Worm (Caenorhabditis elegans) whole organism, young adult: ENCODE data around the gene ins-16.

ENCODE experiments used
- B0336.3 ChIP-seq: fragments of 200-800 bp; sonication (Bioruptor generic); IDR thresholded peaks from 2 replicates; pipeline ENCODE4 v1.3.6; 2022; ENCODE audit warnings: missing genetic modification characterization, missing compliant biosample characterization
- D2030.7 ChIP-seq: fragments of 200-800 bp; sonication (Bioruptor generic); IDR thresholded peaks from 2 replicates; pipeline ENCODE4 v1.3.6; 2022; ENCODE audit warnings: missing genetic modification reagents, missing genetic modification characterization, missing compliant biosample characterization
- F10E7.11 ChIP-seq: sonication (generic microtip); optimal IDR thresholded peaks from 2 replicates; lab custom pipeline; 2017; ENCODE audit warnings: mild to moderate bottlenecking, missing genetic modification characterization, moderate library complexity, missing compliant biosample characterization
- F37B4.10 ChIP-seq: fragments of 200-800 bp; sonication (Bioruptor generic); IDR thresholded peaks from 2 replicates; pipeline ENCODE4 v1.3.6; 2022; ENCODE audit warnings: missing genetic modification characterization, missing compliant biosample characterization
- F39B2.1 ChIP-seq: fragments of 200-800 bp; sonication (Bioruptor generic); IDR thresholded peaks from 2 replicates; pipeline ENCODE4 v1.3.6; 2022; ENCODE audit warnings: missing genetic modification reagents, missing genetic modification characterization, missing compliant biosample characterization
- F49E8.2 ChIP-seq: sonication (generic microtip); optimal IDR thresholded peaks from 3 replicates; lab custom pipeline; 2017; ENCODE audit warnings: missing genetic modification characterization, mild to moderate bottlenecking, missing compliant biosample characterization, antibody characterized with exemption, moderate library complexity; ENCODE audit not compliant: insufficient read depth
- F52B5.7 ChIP-seq: sonication (generic microtip); optimal IDR thresholded peaks from 2 replicates; lab custom pipeline; 2016; ENCODE audit warnings: mild to moderate bottlenecking, missing genetic modification characterization, missing compliant biosample characterization
- F57A8.1 ChIP-seq: fragments of 200-800 bp; sonication (Bioruptor generic); optimal IDR thresholded peaks from 2 replicates; lab custom pipeline; 2018; ENCODE audit warnings: mild to moderate bottlenecking, missing genetic modification characterization, moderate library complexity, missing compliant biosample characterization
- T07F8.4 ChIP-seq: sonication (generic microtip); optimal IDR thresholded peaks from 2 replicates; lab custom pipeline; 2016; ENCODE audit warnings: mild to moderate bottlenecking, missing genetic modification characterization, moderate library complexity, missing compliant biosample characterization
- T26A5.8 ChIP-seq: sonication (generic microtip); optimal IDR thresholded peaks from 2 replicates; lab custom pipeline; 2016; ENCODE audit warnings: missing genetic modification characterization, missing compliant biosample characterization
- Y56A3A.18 ChIP-seq: fragments of 200-800 bp; sonication (Bioruptor generic); IDR thresholded peaks from 2 replicates; pipeline ENCODE4 v1.3.6; 2022; ENCODE audit warnings: missing genetic modification reagents, missing genetic modification characterization, missing compliant biosample characterization
- Y79H2A.3 ChIP-seq: fragments of 200-800 bp; sonication (Bioruptor generic); conservative IDR thresholded peaks from 2 replicates; pipeline ENCODE4 v1.3.6; 2022; ENCODE audit warnings: missing genetic modification reagents, missing genetic modification characterization, missing compliant biosample characterization
- ama-1 ChIP-seq, 3 experiments: fragments of 150-350 bp in 1 of 3; sonication (generic microtip) in 2 of 3; optimal IDR thresholded peaks; 2 replicates each; lab custom pipeline; 2014 to 2018; ENCODE audit warnings: missing biosample characterization in 2 of 3, missing genetic modification characterization in 2 of 3, missing genetic modification reagents in 2 of 3
- atf-7 ChIP-seq: sonication (generic microtip); optimal IDR thresholded peaks from 2 replicates; lab custom pipeline; 2017; ENCODE audit warnings: mild to moderate bottlenecking, missing genetic modification characterization, missing compliant biosample characterization
- athp-1 ChIP-seq: sonication (generic microtip); optimal IDR thresholded peaks from 2 replicates; lab custom pipeline; 2017; ENCODE audit warnings: mild to moderate bottlenecking, missing genetic modification characterization, missing compliant biosample characterization
- ccch-3 ChIP-seq: fragments of 200-800 bp; sonication (Bioruptor generic); optimal IDR thresholded peaks from 2 replicates; lab custom pipeline; 2018; ENCODE audit warnings: mild to moderate bottlenecking, missing genetic modification characterization, missing compliant biosample characterization
- cebp-2 ChIP-seq: fragments of 200-800 bp; sonication (Bioruptor generic); IDR thresholded peaks from 2 replicates; pipeline ENCODE4 v1.3.6; 2022; ENCODE audit warnings: missing genetic modification characterization, missing compliant biosample characterization
- ceh-27 ChIP-seq: fragments of 200-800 bp; sonication (Bioruptor generic); optimal IDR thresholded peaks from 2 replicates; lab custom pipeline; 2018; ENCODE audit warnings: mild to moderate bottlenecking, missing genetic modification characterization, moderate library complexity, missing compliant biosample characterization
- ceh-91 ChIP-seq: fragments of 200-800 bp; sonication (Bioruptor generic); IDR thresholded peaks from 2 replicates; pipeline ENCODE4 v1.3.6; 2022; ENCODE audit warnings: missing genetic modification reagents, missing genetic modification characterization, missing compliant biosample characterization
- chd-7 ChIP-seq: sonication (generic microtip); optimal IDR thresholded peaks from 2 replicates; lab custom pipeline; 2016; ENCODE audit warnings: mild to moderate bottlenecking, missing genetic modification characterization, moderate library complexity, missing compliant biosample characterization
- dpff-1 ChIP-seq: sonication (generic microtip); optimal IDR thresholded peaks from 2 replicates; lab custom pipeline; 2017; ENCODE audit warnings: mild to moderate bottlenecking, missing genetic modification characterization, missing compliant biosample characterization
- efl-1 ChIP-seq: fragments of 150-350 bp; optimal IDR thresholded peaks from 2 replicates; lab custom pipeline; 2014; ENCODE audit warnings: missing biosample characterization, missing genetic modification reagents, missing genetic modification characterization
- egl-18 ChIP-seq: fragments of 200-800 bp; sonication (Bioruptor generic); IDR thresholded peaks from 2 replicates; pipeline ENCODE4 v1.3.6; 2022; ENCODE audit warnings: missing genetic modification reagents, missing genetic modification characterization, missing compliant biosample characterization
- egl-44 ChIP-seq: fragments of 200-800 bp; sonication (Bioruptor generic); IDR thresholded peaks from 2 replicates; pipeline ENCODE4 v1.3.6; 2022; ENCODE audit warnings: missing genetic modification reagents, missing genetic modification characterization, missing compliant biosample characterization
- egrh-3 ChIP-seq: fragments of 200-800 bp; sonication (Bioruptor generic); IDR thresholded peaks from 2 replicates; pipeline ENCODE4 v1.3.6; 2022; ENCODE audit warnings: missing genetic modification reagents, missing genetic modification characterization, missing compliant biosample characterization
- ekl-4 ChIP-seq: fragments of 200-800 bp; sonication (Bioruptor generic); IDR thresholded peaks from 2 replicates; pipeline ENCODE4 v1.3.6; 2022; ENCODE audit warnings: missing genetic modification reagents, missing genetic modification characterization, missing compliant biosample characterization
- hmg-1.2 ChIP-seq: fragments of 200-800 bp; sonication (Bioruptor generic); IDR thresholded peaks from 2 replicates; pipeline ENCODE4 v1.3.6; 2022; ENCODE audit warnings: missing genetic modification reagents, missing genetic modification characterization, missing compliant biosample characterization
- let-607 ChIP-seq, 2 experiments: fragments of 200-800 bp in 1 of 2; sonication (Bioruptor generic) in 1 of 2; sonication (generic microtip) in 1 of 2; optimal IDR thresholded peaks; 2 replicates each; lab custom pipeline; 2016 to 2018; ENCODE audit warnings: mild to moderate bottlenecking in 2 of 2, missing compliant biosample characterization in 2 of 2, missing genetic modification characterization in 2 of 2, moderate library complexity in 2 of 2, missing genotype in 1 of 2
- lin-35 ChIP-seq, 3 experiments: fragments of 150-350 bp in 2 of 3; sonication (generic microtip) in 1 of 3; optimal IDR thresholded peaks; 2 replicates each; lab custom pipeline; 2014 to 2018; ENCODE audit warnings: missing biosample characterization in 3 of 3, missing genetic modification characterization in 3 of 3, missing genetic modification reagents in 3 of 3
- lin-40 ChIP-seq: sonication (generic microtip); optimal IDR thresholded peaks from 2 replicates; lab custom pipeline; 2016; ENCODE audit warnings: missing genetic modification characterization, mild to moderate bottlenecking, missing compliant biosample characterization, missing genotype, missing genetic modification reagents
- lin-54 ChIP-seq: fragments of 200-800 bp; sonication (Bioruptor generic); optimal IDR thresholded peaks from 2 replicates; lab custom pipeline; 2018; ENCODE audit warnings: mild to moderate bottlenecking, missing genetic modification characterization, missing compliant biosample characterization
- madf-8 ChIP-seq: fragments of 200-800 bp; sonication (Bioruptor generic); conservative IDR thresholded peaks from 2 replicates; pipeline ENCODE4 v1.3.6; 2022; ENCODE audit warnings: missing genetic modification reagents, missing genetic modification characterization, missing compliant biosample characterization
- mcd-1 ChIP-seq: fragments of 200-800 bp; sonication (Bioruptor generic); IDR thresholded peaks from 2 replicates; pipeline ENCODE4 v1.3.6; 2022; ENCODE audit warnings: missing genetic modification reagents, missing genetic modification characterization, missing compliant biosample characterization
- mes-4 ChIP-seq: sonication (generic microtip); optimal IDR thresholded peaks from 2 replicates; lab custom pipeline; 2016; ENCODE audit warnings: missing genotype, missing genetic modification characterization, missing compliant biosample characterization
- nhr-179 ChIP-seq: sonication (generic microtip); optimal IDR thresholded peaks from 2 replicates; lab custom pipeline; 2016; ENCODE audit warnings: mild to moderate bottlenecking, missing genetic modification characterization, missing compliant biosample characterization
- nhr-27 ChIP-seq: fragments of 200-800 bp; sonication (Bioruptor generic); optimal IDR thresholded peaks from 2 replicates; lab custom pipeline; 2018; ENCODE audit warnings: mild to moderate bottlenecking, missing genetic modification characterization, moderate library complexity, missing compliant biosample characterization
- nhr-80 ChIP-seq: sonication (generic microtip); optimal IDR thresholded peaks from 2 replicates; lab custom pipeline; 2016; ENCODE audit warnings: missing genetic modification characterization, missing compliant biosample characterization
- pbrm-1 ChIP-seq: fragments of 200-800 bp; sonication (Bioruptor generic); IDR thresholded peaks from 2 replicates; pipeline ENCODE4 v1.3.6; 2022; ENCODE audit warnings: missing genetic modification reagents, missing genetic modification characterization, missing compliant biosample characterization
- rcor-1 ChIP-seq: fragments of 200-800 bp; sonication (Bioruptor generic); IDR thresholded peaks from 2 replicates; pipeline ENCODE4 v1.3.6; 2022; ENCODE audit warnings: missing genetic modification reagents, missing genetic modification characterization, missing compliant biosample characterization
- rec-8 ChIP-seq, 2 experiments: sonication (generic microtip); optimal IDR thresholded peaks; 2 replicates each; lab custom pipeline; 2016; ENCODE audit warnings: mild to moderate bottlenecking in 2 of 2, missing genetic modification characterization in 2 of 2, missing genetic modification reagents in 2 of 2, missing genotype in 2 of 2, missing biosample characterization in 1 of 2, missing compliant biosample characterization in 1 of 2, moderate library complexity in 1 of 2
- rpc-1 ChIP-seq, 2 experiments: fragments of 150-350 bp in 1 of 2; sonication (generic microtip) in 1 of 2; optimal IDR thresholded peaks; 2 replicates each; lab custom pipeline; 2014 to 2018; ENCODE audit warnings: missing biosample characterization in 1 of 2, missing genetic modification characterization in 1 of 2, missing genetic modification reagents in 1 of 2, missing genotype in 1 of 2
- snpc-1.1 ChIP-seq: sonication (generic microtip); optimal IDR thresholded peaks from 2 replicates; lab custom pipeline; 2017; ENCODE audit warnings: missing genetic modification characterization, mild to moderate bottlenecking, missing compliant biosample characterization, antibody characterized with exemption, moderate library complexity, missing genotype, missing genetic modification reagents; ENCODE audit not compliant: insufficient read depth
- sptf-2 ChIP-seq: fragments of 200-800 bp; sonication (Bioruptor generic); optimal IDR thresholded peaks from 2 replicates; lab custom pipeline; 2018; ENCODE audit warnings: mild to moderate bottlenecking, missing genetic modification characterization, missing compliant biosample characterization
- tbp1 ChIP-seq: fragments of 200-800 bp; sonication (Bioruptor generic); optimal IDR thresholded peaks from 2 replicates; lab custom pipeline; 2018; ENCODE audit warnings: mild to moderate bottlenecking, missing genetic modification characterization, missing compliant biosample characterization
- unc-130 ChIP-seq: sonication (generic microtip); optimal IDR thresholded peaks from 2 replicates; lab custom pipeline; 2016; ENCODE audit warnings: missing genetic modification reagents, missing genetic modification characterization, missing compliant biosample characterization
- xnd-1 ChIP-seq: sonication (generic microtip); optimal IDR thresholded peaks from 2 replicates; lab custom pipeline; 2016; ENCODE audit warnings: missing genotype, missing genetic modification reagents, missing genetic modification characterization, missing compliant biosample characterization
- zim-3 ChIP-seq: sonication (generic microtip); optimal IDR thresholded peaks from 2 replicates; lab custom pipeline; 2017; ENCODE audit warnings: mild to moderate bottlenecking, missing genetic modification characterization, moderate library complexity, missing compliant biosample characterization
- ztf-6 ChIP-seq: fragments of 200-800 bp; sonication (Bioruptor generic); IDR thresholded peaks from 2 replicates; pipeline ENCODE4 v1.3.6; 2022; ENCODE audit warnings: missing genetic modification reagents, missing genetic modification characterization, missing compliant biosample characterization

ins-16 gene

DNA sequence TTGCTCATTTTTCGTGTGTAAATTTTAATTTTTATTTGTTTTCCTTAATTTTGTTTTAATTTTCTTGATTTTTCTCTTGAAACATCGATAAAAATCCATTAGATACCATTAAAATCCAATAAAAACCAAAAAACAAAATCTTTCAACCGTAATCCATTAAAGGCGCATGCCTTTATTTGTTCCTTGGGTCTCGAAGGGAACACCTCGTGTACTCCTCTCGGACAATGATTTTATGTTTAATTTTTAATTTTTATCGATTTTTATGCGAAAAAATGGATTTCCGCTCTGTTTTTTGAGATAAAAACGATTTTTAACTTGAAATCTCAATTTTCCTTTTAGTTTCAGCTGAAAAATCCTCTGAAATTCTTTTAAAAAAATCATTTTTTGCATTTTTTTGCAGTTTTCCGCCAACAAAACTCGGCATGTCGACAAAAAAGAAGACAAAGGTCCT is 41.2 kb upstream of the ins-16 start, which contains the start of gene ppk-2:
Gene ppk-2, plus strand, starts transcription at position 401 of the 451 bp plus-strand sequence.
- TF ChIP-seq ceh-27 (GFP tag; lab: Kevin White, UChicago): no peak
- no peak for TF ChIP-seq mes-4 (tag; lab: Kevin White, UChicago)
- TF ChIP-seq rec-8 (tag; optimal IDR thresholded peaks at IDR 0.05; lab: Kevin White, UChicago): no peak
- TF ChIP-seq xnd-1 (tag; lab: Kevin White, UChicago): peak; percentile 93
- no peak for TF ChIP-seq hmg-1.2 (GFP tag; lab: Robert Waterston, UW)
- TF ChIP-seq atf-7 (tag; lab: Kevin White, UChicago): no peak
- no peak for TF ChIP-seq athp-1
- no peak for TF ChIP-seq F39B2.1
- TF ChIP-seq snpc-1.1 (tag; lab: Kevin White, UChicago): peak; percentile 16
- TF ChIP-seq D2030.7 (GFP tag; lab: Robert Waterston, UW): peak; percentile 71
- no peak for TF ChIP-seq unc-130 (GFP tag; lab: Kevin White, UChicago)
- no peak for TF ChIP-seq egl-18
- no peak for TF ChIP-seq F10E7.11
- no peak for TF ChIP-seq T26A5.8
- no peak for TF ChIP-seq Y79H2A.3
- TF ChIP-seq egl-44 (GFP tag; lab: Robert Waterston, UW): no peak
- peak; percentile 34; the same call in 1 of the 2 replicates for TF ChIP-seq ceh-91
- TF ChIP-seq ekl-4 (GFP tag; lab: Robert Waterston, UW): 0 out of 2 replicates have a peak, but pooled peaks have one; percentile 14
- TF ChIP-seq F57A8.1 (GFP tag; lab: Kevin White, UChicago): no peak
- TF ChIP-seq chd-7 (tag; lab: Kevin White, UChicago): no peak
- TF ChIP-seq nhr-27 (tag; lab: Kevin White, UChicago): no peak
- TF ChIP-seq rpc-1 (optimal IDR thresholded peaks at IDR 0.05; lab: Kevin White, UChicago): no peak
- TF ChIP-seq rpc-1 (tag; optimal IDR thresholded peaks at IDR 0.05; lab: Kevin White, UChicago): no peak
- no peak for TF ChIP-seq F52B5.7 (tag; lab: Kevin White, UChicago)
- TF ChIP-seq Y56A3A.18: no peak
- TF ChIP-seq ama-1 (optimal IDR thresholded peaks at IDR 0.05; lab: Kevin White, UChicago): no peak
- TF ChIP-seq ama-1 (GFP tag; optimal IDR thresholded peaks at IDR 0.05; lab: Kevin White, UChicago): no peak
- no peak for TF ChIP-seq cebp-2 (GFP tag; lab: Robert Waterston, UW)
- TF ChIP-seq egrh-3 (GFP tag; lab: Robert Waterston, UW): no peak
- TF ChIP-seq mcd-1 (GFP tag; lab: Robert Waterston, UW): peak; percentile 63; the same call in 1 of the 2 replicates
- TF ChIP-seq lin-40: no peak
- peak; percentile 17 for TF ChIP-seq F49E8.2 (tag; lab: Kevin White, UChicago)
- TF ChIP-seq efl-1 (GFP tag; lab: Kevin White, UChicago): peak; percentile 47
- TF ChIP-seq lin-54 (GFP tag; lab: Kevin White, UChicago): peak; percentile 59
- TF ChIP-seq F37B4.10 (GFP tag; lab: Robert Waterston, UW): no peak
- TF ChIP-seq ztf-6 (GFP tag; lab: Robert Waterston, UW): no peak
- no peak for TF ChIP-seq nhr-80 (tag; lab: Kevin White, UChicago)
- TF ChIP-seq let-607 (tag; optimal IDR thresholded peaks at IDR 0.05; lab: Kevin White, UChicago): no peak
- TF ChIP-seq sptf-2: no peak
- TF ChIP-seq madf-8 (GFP tag; lab: Robert Waterston, UW): peak; percentile 83
- no peak for TF ChIP-seq lin-35 (GFP tag; optimal IDR thresholded peaks at IDR 0.05; lab: Kevin White, UChicago)
- TF ChIP-seq rcor-1: 0 out of 2 replicates have a peak, but pooled peaks have one; percentile 25
- peak; percentile 1 for TF ChIP-seq tbp1 (GFP tag; lab: Kevin White, UChicago)
- no peak for TF ChIP-seq T07F8.4 (tag; lab: Kevin White, UChicago)
- TF ChIP-seq zim-3: no peak
- no peak for TF ChIP-seq dpff-1 (tag; lab: Kevin White, UChicago)
- no peak for TF ChIP-seq nhr-179 (tag; lab: Kevin White, UChicago)
- TF ChIP-seq ccch-3 (GFP tag; lab: Kevin White, UChicago): no peak
- no peak for TF ChIP-seq B0336.3 (GFP tag; lab: Robert Waterston, UW)
- TF ChIP-seq pbrm-1 (GFP tag; lab: Robert Waterston, UW): peak; percentile 40; the same call in 1 of the 2 replicates
